Fruit fly (Drosophila melanogaster) whole organism, embryonic: ENCODE results near the gene CG16957.
A peak's percentile ranks its signal among the peaks of the same experiment; 100 is the strongest.

Experiments
- Aef1 ChIP-seq: fragments of 200-800 bp; sonication (Bioruptor generic); IDR thresholded peaks from 3 replicates; pipeline ENCODE4 v1.3.6; 2022; ENCODE audit warnings: missing biosample characterization, missing genetic modification characterization
- Asciz ChIP-seq: fragments of 200-800 bp; sonication (Bioruptor generic); optimal IDR thresholded peaks from 2 replicates; lab custom pipeline; 2017; ENCODE audit warnings: missing biosample characterization, mild to moderate bottlenecking, missing genetic modification characterization, missing genetic modification reagents
- Blimp-1 ChIP-seq: fragments of 200-800 bp; sonication (Bioruptor generic); optimal IDR thresholded peaks from 3 replicates; lab custom pipeline; 2018; ENCODE audit warnings: missing biosample characterization, missing genetic modification characterization, mild to moderate bottlenecking, moderate library complexity, missing genetic modification reagents
- CG10959 ChIP-seq: fragments of 200-800 bp; sonication (Bioruptor generic); IDR thresholded peaks from 2 replicates; pipeline ENCODE4 v1.3.6; 2022; ENCODE audit warnings: missing biosample characterization, missing genetic modification characterization
- CG11085 ChIP-seq: fragments of 200-800 bp; sonication (Bioruptor generic); IDR thresholded peaks from 2 replicates; pipeline ENCODE4 v1.3.6; 2022; ENCODE audit warnings: missing biosample characterization, missing genetic modification characterization
- CG12391 ChIP-seq: fragments of 200-800 bp; sonication (Bioruptor generic); optimal IDR thresholded peaks from 3 replicates; lab custom pipeline; 2018; ENCODE audit warnings: missing biosample characterization, mild to moderate bottlenecking, missing genetic modification characterization, moderate library complexity
- CG13123 ChIP-seq: fragments of 200-800 bp; sonication (Bioruptor generic); optimal IDR thresholded peaks from 2 replicates; lab custom pipeline; 2016; ENCODE audit warnings: missing biosample characterization, missing genetic modification characterization
- CG13424 ChIP-seq: fragments of 200-800 bp; sonication (Bioruptor generic); optimal IDR thresholded peaks from 2 replicates; lab custom pipeline; 2019; ENCODE audit warnings: missing biosample characterization, mild to moderate bottlenecking, missing genetic modification characterization, moderate library complexity
- CG13894 ChIP-seq: fragments of 200-800 bp; sonication (Bioruptor generic); optimal IDR thresholded peaks from 3 replicates; lab custom pipeline; 2018; ENCODE audit warnings: missing biosample characterization, mild to moderate bottlenecking, missing genetic modification characterization, moderate library complexity
- CG14014 ChIP-seq: fragments of 200-800 bp; sonication (Bioruptor generic); IDR thresholded peaks from 2 replicates; pipeline ENCODE4 v1.3.6; 2022; ENCODE audit warnings: missing biosample characterization, missing genetic modification characterization
- CG14441 ChIP-seq: fragments of 200-800 bp; sonication (Bioruptor generic); IDR thresholded peaks from 2 replicates; pipeline ENCODE4 v1.3.6; 2022; ENCODE audit warnings: missing biosample characterization, missing genetic modification characterization
- CG14667 ChIP-seq: fragments of 200-800 bp; sonication (Bioruptor generic); IDR thresholded peaks from 2 replicates; pipeline ENCODE4 v1.3.6; 2022; ENCODE audit warnings: missing biosample characterization, missing genetic modification characterization
- CG15073 ChIP-seq: fragments of 200-800 bp; sonication (Bioruptor generic); optimal IDR thresholded peaks from 2 replicates; lab custom pipeline; 2016; ENCODE audit warnings: missing biosample characterization, missing genetic modification characterization
- CG15696 ChIP-seq: fragments of 200-800 bp; sonication (Bioruptor generic); optimal IDR thresholded peaks from 2 replicates; lab custom pipeline; 2019; ENCODE audit warnings: missing biosample characterization, mild to moderate bottlenecking, missing genetic modification characterization, moderate library complexity
- CG16813 ChIP-seq: fragments of 200-800 bp; sonication (Bioruptor generic); IDR thresholded peaks from 3 replicates; pipeline ENCODE4 v1.3.6; 2022; ENCODE audit warnings: missing biosample characterization, missing genetic modification characterization; ENCODE audit not compliant: partially characterized antibody
- CG18476 ChIP-seq: fragments of 200-800 bp; sonication (Bioruptor generic); optimal IDR thresholded peaks from 2 replicates; lab custom pipeline; 2016; ENCODE audit warnings: missing biosample characterization, mild to moderate bottlenecking, missing genetic modification characterization
- CG2129 ChIP-seq: fragments of 200-800 bp; sonication (Bioruptor generic); IDR thresholded peaks from 2 replicates; pipeline ENCODE4 v1.3.6; 2022; ENCODE audit warnings: missing biosample characterization, missing genetic modification characterization; ENCODE audit not compliant: partially characterized antibody
- CG31224 ChIP-seq: fragments of 200-800 bp; sonication (Bioruptor generic); IDR thresholded peaks from 2 replicates; pipeline ENCODE4 v1.3.6; 2022; ENCODE audit warnings: missing biosample characterization, missing genetic modification characterization
- CG31388 ChIP-seq: fragments of 200-800 bp; sonication (Bioruptor generic); optimal IDR thresholded peaks from 2 replicates; lab custom pipeline; 2016; ENCODE audit warnings: missing biosample characterization, missing genetic modification characterization
- CG3163 ChIP-seq: fragments of 200-800 bp; sonication (Bioruptor generic); optimal IDR thresholded peaks from 3 replicates; lab custom pipeline; 2016; ENCODE audit warnings: missing biosample characterization, missing genetic modification characterization
- CG7963 ChIP-seq: fragments of 200-800 bp; sonication (Bioruptor generic); IDR thresholded peaks from 3 replicates; pipeline ENCODE4 v1.3.6; 2022; ENCODE audit warnings: missing biosample characterization, missing genetic modification characterization; ENCODE audit not compliant: partially characterized antibody
- CG7987 ChIP-seq: fragments of 200-800 bp; sonication (Bioruptor generic); optimal IDR thresholded peaks from 2 replicates; lab custom pipeline; 2018; ENCODE audit warnings: missing biosample characterization, mild to moderate bottlenecking, missing genetic modification characterization, moderate library complexity
- Dll ChIP-seq: fragments of 200-800 bp; sonication (Bioruptor generic); IDR thresholded peaks from 4 replicates; pipeline ENCODE4 v1.3.6; 2022; ENCODE audit warnings: missing biosample characterization, missing genetic modification characterization; ENCODE audit not compliant: partially characterized antibody
- Dp ChIP-seq: fragments of 200-800 bp; sonication (Bioruptor generic); optimal IDR thresholded peaks from 2 replicates; lab custom pipeline; 2018; ENCODE audit warnings: missing biosample characterization, mild to moderate bottlenecking, missing genetic modification characterization, moderate library complexity
- Hmx ChIP-seq: fragments of 200-800 bp; sonication (Bioruptor generic); optimal IDR thresholded peaks from 2 replicates; lab custom pipeline; 2016; ENCODE audit warnings: missing biosample characterization, missing genetic modification characterization
- Nf-YB ChIP-seq: fragments of 200-800 bp; sonication (Bioruptor generic); optimal IDR thresholded peaks from 3 replicates; lab custom pipeline; 2019; ENCODE audit warnings: missing biosample characterization, mild to moderate bottlenecking, missing genetic modification characterization, moderate library complexity
- Opbp ChIP-seq: fragments of 200-800 bp; sonication (Bioruptor generic); IDR thresholded peaks from 3 replicates; pipeline ENCODE4 v1.3.6; 2022; ENCODE audit warnings: missing biosample characterization, missing genetic modification characterization; ENCODE audit not compliant: partially characterized antibody
- Poxn ChIP-seq: fragments of 200-800 bp; sonication (Bioruptor generic); IDR thresholded peaks from 2 replicates; pipeline ENCODE4 v1.3.6; 2022; ENCODE audit warnings: missing biosample characterization, missing genetic modification characterization
- Ptx1 ChIP-seq: fragments of 200-800 bp; sonication (Bioruptor generic); IDR thresholded peaks from 2 replicates; pipeline ENCODE4 v1.3.6; 2022; ENCODE audit warnings: missing biosample characterization, missing genetic modification characterization
- Sry-δ ChIP-seq: fragments of 200-800 bp; sonication (Bioruptor generic); optimal IDR thresholded peaks from 2 replicates; lab custom pipeline; 2016; ENCODE audit warnings: missing biosample characterization, missing genetic modification characterization
- dati ChIP-seq: fragments of 200-800 bp; sonication (Bioruptor generic); IDR thresholded peaks from 2 replicates; pipeline ENCODE4 v1.3.6; 2022; ENCODE audit warnings: missing biosample characterization, missing genetic modification characterization
- eyg ChIP-seq: fragments of 200-800 bp; sonication (Bioruptor generic); optimal IDR thresholded peaks from 3 replicates; lab custom pipeline; 2016; ENCODE audit warnings: missing biosample characterization, missing genetic modification characterization
- fd96Cb ChIP-seq: fragments of 200-800 bp; sonication (Bioruptor generic); optimal IDR thresholded peaks from 2 replicates; lab custom pipeline; 2018; ENCODE audit warnings: missing biosample characterization, mild to moderate bottlenecking, missing genetic modification characterization, moderate library complexity
- gcm ChIP-seq: fragments of 200-800 bp; sonication (Bioruptor generic); optimal IDR thresholded peaks from 2 replicates; lab custom pipeline; 2019; ENCODE audit warnings: missing biosample characterization, mild to moderate bottlenecking, missing genetic modification characterization, moderate library complexity
- lbe ChIP-seq: fragments of 200-800 bp; sonication (Bioruptor generic); optimal IDR thresholded peaks from 2 replicates; lab custom pipeline; 2016; ENCODE audit warnings: missing biosample characterization, mild to moderate bottlenecking, missing genetic modification characterization
- lilli ChIP-seq: fragments of 200-800 bp; sonication (Bioruptor generic); optimal IDR thresholded peaks from 3 replicates; lab custom pipeline; 2016; ENCODE audit warnings: missing biosample characterization, missing genetic modification characterization
- lov ChIP-seq, 2 experiments: fragments of 200-800 bp in 1 of 2; fragments of >200 bp in 1 of 2; sonication (Bioruptor generic) in 1 of 2; IDR thresholded peaks in 1 of 2; optimal IDR thresholded peaks in 1 of 2; 2 replicates in 1 of 2; 3 replicates in 1 of 2; pipeline versions ENCODE4 v1.3.6 to Lab custom; 2017 to 2022; ENCODE audit warnings: missing biosample characterization in 1 of 2, missing genetic modification characterization in 1 of 2
- pan ChIP-seq, 4 experiments: fragments of >200 bp in 3 of 4; fragments of 200-800 bp in 1 of 4; sonication (Bioruptor generic) in 1 of 4; optimal IDR thresholded peaks in 3 of 4; IDR thresholded peaks in 1 of 4; 2 replicates each; pipeline versions ENCODE4 v1.3.6 to Lab custom; 2017 to 2022; ENCODE audit warnings: missing biosample characterization in 2 of 4, missing genetic modification characterization in 2 of 4, mixed read lengths in 1 of 4
- phol ChIP-seq: fragments of 200-800 bp; sonication (Bioruptor generic); optimal IDR thresholded peaks from 3 replicates; lab custom pipeline; 2018; ENCODE audit warnings: missing biosample characterization, mild to moderate bottlenecking, missing genetic modification characterization, moderate library complexity
- pum ChIP-seq: fragments of 200-800 bp; sonication (Bioruptor generic); optimal IDR thresholded peaks from 2 replicates; lab custom pipeline; 2016; ENCODE audit warnings: missing biosample characterization, missing genetic modification characterization
- schlank ChIP-seq: fragments of 200-800 bp; sonication (Bioruptor generic); optimal IDR thresholded peaks from 2 replicates; lab custom pipeline; 2018; ENCODE audit warnings: missing biosample characterization, mild to moderate bottlenecking, missing genetic modification characterization
- sd ChIP-seq: fragments of 200-800 bp; sonication (Bioruptor generic); optimal IDR thresholded peaks from 3 replicates; lab custom pipeline; 2018; ENCODE audit warnings: missing biosample characterization, mild to moderate bottlenecking, missing genetic modification characterization, moderate library complexity
- sisA ChIP-seq: fragments of 200-800 bp; sonication (Bioruptor generic); IDR thresholded peaks from 2 replicates; pipeline ENCODE4 v1.3.6; 2022; ENCODE audit warnings: missing biosample characterization, missing genetic modification characterization
- slp2 ChIP-seq: fragments of 200-800 bp; sonication (Bioruptor generic); optimal IDR thresholded peaks from 2 replicates; lab custom pipeline; 2016; ENCODE audit warnings: missing biosample characterization, missing genetic modification characterization
- stc ChIP-seq: fragments of 200-800 bp; sonication (Bioruptor generic); IDR thresholded peaks from 2 replicates; pipeline ENCODE4 v1.3.6; 2022; ENCODE audit warnings: missing biosample characterization, missing genetic modification characterization
- tll ChIP-seq, 2 experiments: fragments of 200-800 bp in 1 of 2; fragments of >200 bp in 1 of 2; sonication (Bioruptor generic) in 1 of 2; optimal IDR thresholded peaks; 2 replicates each; lab custom pipeline; 2017 to 2019; ENCODE audit warnings: missing biosample characterization in 2 of 2, missing genetic modification characterization in 2 of 2, mild to moderate bottlenecking in 1 of 2, moderate library complexity in 1 of 2
- vvl ChIP-seq: fragments of 200-800 bp; sonication (Bioruptor generic); IDR thresholded peaks from 2 replicates; pipeline ENCODE4 v1.3.6; 2022; ENCODE audit warnings: missing biosample characterization, missing genetic modification characterization
- z ChIP-seq: fragments of 200-800 bp; sonication (Bioruptor generic); IDR thresholded peaks from 3 replicates; pipeline ENCODE4 v1.3.6; 2022; ENCODE audit warnings: missing biosample characterization, missing genetic modification characterization
- zf30C ChIP-seq: fragments of 200-800 bp; sonication (Bioruptor generic); optimal IDR thresholded peaks from 3 replicates; lab custom pipeline; 2018; ENCODE audit warnings: missing biosample characterization, mild to moderate bottlenecking, missing genetic modification characterization

Gene CG16957

dm6 chr2L:13370762-13371161, 25.2 kb downstream of the CG16957 start, which contains the start of gene ND-B22 (continued):
- TF ChIP-seq phol (peak; percentile 46), sd (tag; lab: Kevin White, UChicago) (no peak), Blimp-1 (no peak), CG12391 (tag; lab: Kevin White, UChicago) (peak; percentile 18), Nf-YB (GFP tag; lab: Kevin White, UChicago) (no peak), CG11085 (GFP tag; lab: Robert Waterston, UW) (0 out of 2 replicates have a peak, but pooled peaks have one; percentile 11), fd96Cb (tag; lab: Kevin White, UChicago) (no peak), Hmx (GFP tag; lab: Kevin White, UChicago) (no peak), CG15696 (tag; lab: Kevin White, UChicago) (no peak), Dll (GFP tag; lab: Robert Waterston, UW) (peak; percentile 37; the same call in 1 of the 4 replicates), Ptx1 (peak; percentile 36; the same call in 1 of the 2 replicates), Aef1 (GFP tag; lab: Robert Waterston, UW) (peak; percentile 64), CG14441 (GFP tag; lab: Robert Waterston, UW) (no peak), lilli (GFP tag; lab: Kevin White, UChicago) (peak; percentile 67), dati (GFP tag; lab: Robert Waterston, UW) (no peak), CG3163 (GFP tag; lab: Kevin White, UChicago) (no peak), pan (optimal IDR thresholded peaks at IDR 0.05; lab: Kevin White, UChicago) (no peak), pan (GFP tag; optimal IDR thresholded peaks at IDR 0.05 in 1 of 2, IDR thresholded peaks at IDR 0.05 in 1 of 2) (no peak), CG7987 (GFP tag; lab: Kevin White, UChicago) (peak; percentile 23), vvl (GFP tag; lab: Robert Waterston, UW) (peak; percentile 83), CG10959 (GFP tag; lab: Robert Waterston, UW) (no peak), CG13424 (no peak), Sry-δ (peak; percentile 10), sisA (GFP tag; lab: Robert Waterston, UW) (no peak), CG13123 (GFP tag; lab: Kevin White, UChicago) (no peak), Poxn (GFP tag; lab: Robert Waterston, UW) (no peak), CG13894 (tag; lab: Kevin White, UChicago) (peak; percentile 8), slp2 (GFP tag; lab: Kevin White, UChicago) (no peak), CG2129 (GFP tag; lab: Robert Waterston, UW) (no peak), Dp (GFP tag; lab: Kevin White, UChicago) (peak; percentile 88), z (GFP tag; lab: Robert Waterston, UW) (no peak), zf30C (GFP tag; lab: Kevin White, UChicago) (no peak), schlank (tag; lab: Kevin White, UChicago) (no peak), CG15073 (no peak), Opbp (GFP tag; lab: Robert Waterston, UW) (peak; percentile 55; the same call in 2 of the 3 replicates), lbe (GFP tag; lab: Kevin White, UChicago) (peak; percentile 56), CG7963 (peak; percentile 16; the same call in 1 of the 3 replicates), lov (optimal IDR thresholded peaks at IDR 0.05; lab: Kevin White, UChicago) (no peak), lov (GFP tag; IDR thresholded peaks at IDR 0.05; lab: Robert Waterston, UW) (no peak), eyg (GFP tag; lab: Kevin White, UChicago) (no peak), CG14014 (GFP tag; lab: Robert Waterston, UW) (peak; percentile 21; the same call in 1 of the 2 replicates), CG14667 (GFP tag; lab: Robert Waterston, UW) (no peak), CG16813 (GFP tag; lab: Robert Waterston, UW) (peak; percentile 21; the same call in 1 of the 3 replicates), CG18476 (GFP tag; lab: Kevin White, UChicago) (peak; percentile 1), stc (GFP tag; lab: Robert Waterston, UW) (no peak), pum (GFP tag; lab: Kevin White, UChicago) (peak; percentile 26), CG31388 (GFP tag; lab: Kevin White, UChicago) (no peak), tll (GFP tag; optimal IDR thresholded peaks at IDR 0.05; lab: Kevin White, UChicago) (no peak), Asciz (no peak), gcm (GFP tag; lab: Kevin White, UChicago) (no peak), CG31224 (GFP tag; lab: Robert Waterston, UW) (no peak)
